Fruit fly (Drosophila melanogaster): ENCODE measurements around the gene Mpp6.
A peak's percentile ranks its signal among the peaks of the same experiment; 100 is the strongest.

Gene Mpp6

DNA sequence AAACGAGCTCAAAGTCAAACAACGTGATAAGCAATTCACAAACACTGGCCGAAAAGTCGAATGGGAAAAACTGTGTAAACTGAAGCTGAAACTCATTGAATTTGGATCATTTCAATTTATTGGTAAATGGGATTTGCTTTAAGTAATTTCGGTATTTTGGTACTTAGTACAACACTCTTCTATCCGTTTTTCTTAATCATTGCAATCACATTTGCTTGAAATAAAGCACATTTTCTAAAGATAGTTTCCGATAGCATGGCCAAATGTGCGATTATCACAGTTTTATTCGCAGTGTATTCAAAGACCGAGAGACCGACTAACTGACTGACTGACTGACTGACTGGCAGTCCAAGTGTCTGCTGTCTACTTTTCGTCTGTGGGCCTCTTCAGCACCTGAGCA, 40.4 kb downstream of the Mpp6 start (continued):
- no peak for TF ChIP-seq HLHmδ (GFP tag; optimal IDR thresholded peaks at IDR 0.05)
- TF ChIP-seq CG11398 (GFP tag; optimal IDR thresholded peaks at IDR 0.05) = no peak
- peak; percentile 56 for TF ChIP-seq CG2678 (tag; optimal IDR thresholded peaks at IDR 0.05)
- no peak for TF ChIP-seq CG13624 (GFP tag; optimal IDR thresholded peaks at IDR 0.05)
- no peak for TF ChIP-seq CG5180 (GFP tag; optimal IDR thresholded peaks at IDR 0.05)
- no peak for TF ChIP-seq cas (GFP tag; IDR thresholded peaks at IDR 0.05)
- TF ChIP-seq CG12769 (tag; optimal IDR thresholded peaks at IDR 0.05) = peak; percentile 10
- TF ChIP-seq en (GFP tag; optimal IDR thresholded peaks at IDR 0.05) = no peak
- no peak for TF ChIP-seq CG6272 (GFP tag; IDR thresholded peaks at IDR 0.05)
- TF ChIP-seq mam (GFP tag; optimal IDR thresholded peaks at IDR 0.05) = no peak
- TF ChIP-seq CG3726 (GFP tag; IDR thresholded peaks at IDR 0.05) = no peak
- TF ChIP-seq tgo (GFP tag; IDR thresholded peaks at IDR 0.05) = peak; percentile 32; the same call in 1 of the 3 replicates
- TF ChIP-seq Sry-δ (GFP tag; optimal IDR thresholded peaks at IDR 0.05) = no peak
- no peak for TF ChIP-seq CG12659 (GFP tag; optimal IDR thresholded peaks at IDR 0.05)
- peak; percentile 1 for TF ChIP-seq lilli (GFP tag; optimal IDR thresholded peaks at IDR 0.05)
- peak; percentile 17 for TF ChIP-seq Oli (tag; optimal IDR thresholded peaks at IDR 0.05)
- TF ChIP-seq Jarid2 (GFP tag; optimal IDR thresholded peaks at IDR 0.05) = no peak
- 0 out of 2 replicates have a peak, but pooled peaks have one; percentile 33 for TF ChIP-seq CG31441 (GFP tag; IDR thresholded peaks at IDR 0.05)
- TF ChIP-seq Scr (GFP tag; IDR thresholded peaks at IDR 0.05; ENCODE audit: partially characterized antibody) = no peak
- no peak for TF ChIP-seq CG32772 (GFP tag; IDR thresholded peaks at IDR 0.05)
- TF ChIP-seq CG4404 (GFP tag; IDR thresholded peaks at IDR 0.05) = no peak
- peak; percentile 23 for TF ChIP-seq CG7839 (tag; optimal IDR thresholded peaks at IDR 0.05)
- TF ChIP-seq cwo (GFP tag; optimal IDR thresholded peaks at IDR 0.05) = peak; percentile 12
- no peak for TF ChIP-seq CG14050 (GFP tag; IDR thresholded peaks at IDR 0.05)
- peak; percentile 23 for TF ChIP-seq CG2120 (GFP tag; optimal IDR thresholded peaks at IDR 0.05)
- no peak for TF ChIP-seq grn (GFP tag; optimal IDR thresholded peaks at IDR 0.05)
- TF ChIP-seq Hr51 (GFP tag; optimal IDR thresholded peaks at IDR 0.05) = peak in 1 of 2 experiments; percentile 3
- no peak for TF ChIP-seq CG17186 (GFP tag; optimal IDR thresholded peaks at IDR 0.05)
- TF ChIP-seq phol (tag; optimal IDR thresholded peaks at IDR 0.05) = peak; percentile 22
- no peak for TF ChIP-seq CG11695 (GFP tag; IDR thresholded peaks at IDR 0.05)
- no peak for TF ChIP-seq gsb (GFP tag; IDR thresholded peaks at IDR 0.05)
- peak in 1 of 2 experiments; percentile 52 for TF ChIP-seq eve (GFP tag; optimal IDR thresholded peaks at IDR 0.05)
- no peak for TF ChIP-seq lbe (GFP tag; optimal IDR thresholded peaks at IDR 0.05)
- TF ChIP-seq sens (GFP tag) = peak; percentile 82
- TF ChIP-seq CG6683 (GFP tag; optimal IDR thresholded peaks at IDR 0.05) = no peak
- no peak for TF ChIP-seq CG3847 (GFP tag; IDR thresholded peaks at IDR 0.05)
- peak; percentile 6 for TF ChIP-seq CG8924 (tag; optimal IDR thresholded peaks at IDR 0.05)
- no peak for TF ChIP-seq CG6175 (GFP tag; IDR thresholded peaks at IDR 0.05)
- TF ChIP-seq gem (tag; optimal IDR thresholded peaks at IDR 0.05) = peak; percentile 48
- peak; percentile 44 for TF ChIP-seq Meics (GFP tag; optimal IDR thresholded peaks at IDR 0.05)
- TF ChIP-seq dpn (GFP tag; optimal IDR thresholded peaks at IDR 0.05) = peak in 1 of 2 experiments; percentile 2
- peak; percentile 20 for TF ChIP-seq nmo (GFP tag; optimal IDR thresholded peaks at IDR 0.05)
- TF ChIP-seq Ravus (GFP tag; IDR thresholded peaks at IDR 0.05) = no peak
- TF ChIP-seq Deaf1 (tag; optimal IDR thresholded peaks at IDR 0.05) = no peak
- TF ChIP-seq unpg (GFP tag; optimal IDR thresholded peaks at IDR 0.05) = peak; percentile 1
- TF ChIP-seq CG1603 (tag; optimal IDR thresholded peaks at IDR 0.05) = peak; percentile 13
- no peak for TF ChIP-seq NFAT (GFP tag; IDR thresholded peaks at IDR 0.05)
- TF ChIP-seq kay (GFP tag; optimal IDR thresholded peaks at IDR 0.05) = no peak
- TF ChIP-seq Gsc (GFP tag; IDR thresholded peaks at IDR 0.05) = no peak
- 0 out of 2 replicates have a peak, but pooled peaks have one; percentile 15 for TF ChIP-seq Ptx1 (GFP tag; IDR thresholded peaks at IDR 0.05)
- no peak for TF ChIP-seq CG16863 (GFP tag; optimal IDR thresholded peaks at IDR 0.05)
